Fruit fly (Drosophila melanogaster) whole organism, embryonic: ENCODE data around the gene CG42759.

Experiments used
- Aef1 ChIP-seq: fragments of 200-800 bp; sonication (Bioruptor generic); IDR thresholded peaks from 3 replicates; pipeline ENCODE4 v1.3.6; 2022; ENCODE audit warnings: missing biosample characterization, missing genetic modification characterization
- CG10431 ChIP-seq: fragments of 200-800 bp; sonication (Bioruptor generic); optimal IDR thresholded peaks from 3 replicates; lab custom pipeline; 2018; ENCODE audit warnings: missing biosample characterization, mild to moderate bottlenecking, missing genetic modification characterization
- CG10654 ChIP-seq: fragments of 200-800 bp; sonication (Bioruptor generic); optimal IDR thresholded peaks from 2 replicates; lab custom pipeline; 2016; ENCODE audit warnings: missing biosample characterization, missing genetic modification characterization
- CG12104 ChIP-seq: fragments of 200-800 bp; sonication (Bioruptor generic); optimal IDR thresholded peaks from 3 replicates; lab custom pipeline; 2016; ENCODE audit warnings: missing biosample characterization, missing genetic modification characterization
- CG12219 ChIP-seq: fragments of 200-800 bp; sonication (Bioruptor generic); optimal IDR thresholded peaks from 3 replicates; lab custom pipeline; 2018; ENCODE audit warnings: missing biosample characterization, mild to moderate bottlenecking, missing genetic modification characterization
- CG12942 ChIP-seq: fragments of 200-800 bp; sonication (Bioruptor generic); optimal IDR thresholded peaks from 3 replicates; lab custom pipeline; 2016; ENCODE audit warnings: missing biosample characterization, missing genetic modification characterization
- CG14667 ChIP-seq: fragments of 200-800 bp; sonication (Bioruptor generic); IDR thresholded peaks from 2 replicates; pipeline ENCODE4 v1.3.6; 2022; ENCODE audit warnings: missing biosample characterization, missing genetic modification characterization
- CG15696 ChIP-seq: fragments of 200-800 bp; sonication (Bioruptor generic); optimal IDR thresholded peaks from 2 replicates; lab custom pipeline; 2019; ENCODE audit warnings: missing biosample characterization, mild to moderate bottlenecking, missing genetic modification characterization, moderate library complexity
- CG1603 ChIP-seq: fragments of 200-800 bp; sonication (Bioruptor generic); optimal IDR thresholded peaks from 2 replicates; lab custom pipeline; 2019; ENCODE audit warnings: missing biosample characterization, mild to moderate bottlenecking, missing genetic modification characterization, moderate library complexity
- CG18262 ChIP-seq: fragments of 200-800 bp; optimal IDR thresholded peaks from 3 replicates; lab custom pipeline; 2019; ENCODE audit warnings: missing biosample characterization, mild to moderate bottlenecking, missing genetic modification characterization, moderate library complexity
- CG2120 ChIP-seq: fragments of 200-800 bp; sonication (Bioruptor generic); optimal IDR thresholded peaks from 3 replicates; lab custom pipeline; 2016; ENCODE audit warnings: missing biosample characterization, missing genetic modification characterization
- CG33213 ChIP-seq: fragments of 200-800 bp; sonication (Bioruptor generic); optimal IDR thresholded peaks from 3 replicates; lab custom pipeline; 2016; ENCODE audit warnings: missing biosample characterization, missing genetic modification characterization
- CG4404 ChIP-seq: fragments of 200-800 bp; sonication (Bioruptor generic); IDR thresholded peaks from 2 replicates; pipeline ENCODE4 v1.3.6; 2022; ENCODE audit warnings: missing biosample characterization, missing genetic modification characterization
- CG7556 ChIP-seq: fragments of 200-800 bp; sonication (Bioruptor generic); optimal IDR thresholded peaks from 2 replicates; lab custom pipeline; 2017; ENCODE audit warnings: missing biosample characterization, mild to moderate bottlenecking, missing genetic modification characterization
- CG8478 ChIP-seq: fragments of >200 bp; optimal IDR thresholded peaks from 2 replicates; lab custom pipeline; 2018
- CG8765 ChIP-seq: fragments of 200-800 bp; sonication (Bioruptor generic); IDR thresholded peaks from 2 replicates; pipeline ENCODE4 v1.3.6; 2022; ENCODE audit warnings: missing biosample characterization, missing genetic modification characterization
- CkIIα-i1 ChIP-seq: fragments of 200-800 bp; sonication (Bioruptor generic); IDR thresholded peaks from 2 replicates; pipeline ENCODE4 v1.3.6; 2022; ENCODE audit warnings: missing biosample characterization, missing genetic modification characterization
- D19A ChIP-seq: fragments of 200-800 bp; optimal IDR thresholded peaks from 3 replicates; lab custom pipeline; 2019; ENCODE audit warnings: missing biosample characterization, mild to moderate bottlenecking, missing genetic modification characterization, moderate library complexity
- Dad ChIP-seq: fragments of 200-800 bp; sonication (Bioruptor generic); optimal IDR thresholded peaks from 3 replicates; lab custom pipeline; 2016; ENCODE audit warnings: missing biosample characterization, missing genetic modification characterization
- Dek ChIP-seq: fragments of 200-800 bp; sonication (Bioruptor generic); optimal IDR thresholded peaks from 3 replicates; lab custom pipeline; 2019; ENCODE audit warnings: missing biosample characterization, mild to moderate bottlenecking, missing genetic modification characterization, moderate library complexity
- Dfd ChIP-seq, 2 experiments: fragments of >200 bp; optimal IDR thresholded peaks; 2 replicates each; lab custom pipeline; 2017; ENCODE audit warnings: missing biosample characterization in 2 of 2, missing genetic modification characterization in 2 of 2
- Dp ChIP-seq: fragments of 200-800 bp; sonication (Bioruptor generic); optimal IDR thresholded peaks from 2 replicates; lab custom pipeline; 2018; ENCODE audit warnings: missing biosample characterization, mild to moderate bottlenecking, missing genetic modification characterization, moderate library complexity
- Ets65A ChIP-seq: fragments of 200-800 bp; sonication (Bioruptor generic); peaks from one replicate; lab custom pipeline; 2016; ENCODE audit warnings: missing biosample characterization, missing genetic modification characterization
- Fer3 ChIP-seq: fragments of 200-800 bp; sonication (Bioruptor generic); optimal IDR thresholded peaks from 2 replicates; lab custom pipeline; 2018; ENCODE audit warnings: missing biosample characterization, mild to moderate bottlenecking, missing genetic modification characterization, moderate library complexity
- Lhr ChIP-seq: fragments of 200-800 bp; sonication (Bioruptor generic); optimal IDR thresholded peaks from 3 replicates; lab custom pipeline; 2017; ENCODE audit warnings: mild to moderate bottlenecking, missing biosample characterization, missing genetic modification reagents, missing genetic modification characterization
- Meics ChIP-seq: fragments of 200-800 bp; sonication (Bioruptor generic); optimal IDR thresholded peaks from 2 replicates; lab custom pipeline; 2017; ENCODE audit warnings: missing biosample characterization, mild to moderate bottlenecking, missing genetic modification characterization
- Mrtf ChIP-seq: fragments of 200-800 bp; sonication (Bioruptor generic); IDR thresholded peaks from 3 replicates; pipeline ENCODE4 v1.3.6; 2022; ENCODE audit warnings: missing biosample characterization, missing genetic modification characterization
- Optix ChIP-seq: fragments of 200-800 bp; sonication (Bioruptor generic); IDR thresholded peaks from 3 replicates; pipeline ENCODE4 v1.3.6; 2022; ENCODE audit warnings: missing biosample characterization, missing genetic modification characterization
- Ravus ChIP-seq: fragments of 200-800 bp; sonication (Bioruptor generic); IDR thresholded peaks from 2 replicates; pipeline ENCODE4 v1.3.6; 2022; ENCODE audit warnings: missing biosample characterization, missing genetic modification characterization
- Stat92E ChIP-seq, 3 experiments: fragments of >200 bp in 2 of 3; fragments of 200-800 bp in 1 of 3; sonication (Bioruptor generic) in 1 of 3; optimal IDR thresholded peaks; 2 replicates each; lab custom pipeline; 2017 to 2019; ENCODE audit warnings: missing biosample characterization in 3 of 3, missing genetic modification characterization in 3 of 3, mild to moderate bottlenecking in 1 of 3, moderate library complexity in 1 of 3
- Xrp1 ChIP-seq: fragments of 200-800 bp; sonication (Bioruptor generic); IDR thresholded peaks from 2 replicates; pipeline ENCODE4 v1.3.6; 2022; ENCODE audit warnings: missing biosample characterization, missing genetic modification characterization
- YL-1 ChIP-seq: fragments of 200-800 bp; sonication (Bioruptor generic); optimal IDR thresholded peaks from 3 replicates; lab custom pipeline; 2017; ENCODE audit warnings: missing biosample characterization, mild to moderate bottlenecking, missing genetic modification characterization
- crp ChIP-seq, 2 experiments: fragments of 200-800 bp; sonication (Bioruptor generic); optimal IDR thresholded peaks; 2 replicates in 1 of 2; 3 replicates in 1 of 2; lab custom pipeline; 2017; ENCODE audit warnings: missing biosample characterization in 2 of 2, missing genetic modification characterization in 2 of 2, mild to moderate bottlenecking in 1 of 2, moderate library complexity in 1 of 2
- dan ChIP-seq: fragments of 200-800 bp; sonication (Bioruptor generic); IDR thresholded peaks from 2 replicates; pipeline ENCODE4 v1.3.6; 2022; ENCODE audit warnings: missing biosample characterization, missing genetic modification characterization
- disco-r ChIP-seq: fragments of 200-800 bp; sonication (Bioruptor generic); optimal IDR thresholded peaks from 2 replicates; lab custom pipeline; 2016; ENCODE audit warnings: missing biosample characterization, missing genetic modification characterization
- fd102C ChIP-seq: fragments of 200-800 bp; sonication (Bioruptor generic); optimal IDR thresholded peaks from 2 replicates; lab custom pipeline; 2018; ENCODE audit warnings: missing biosample characterization, mild to moderate bottlenecking, missing genetic modification characterization, moderate library complexity
- hkb ChIP-seq, 2 experiments: fragments of 200-800 bp in 1 of 2; fragments of >200 bp in 1 of 2; sonication (Bioruptor generic) in 1 of 2; IDR thresholded peaks in 1 of 2; optimal IDR thresholded peaks in 1 of 2; 2 replicates each; pipeline versions ENCODE4 v1.3.6 to Lab custom; 2017 to 2022; ENCODE audit warnings: missing biosample characterization in 1 of 2, missing genetic modification characterization in 1 of 2
- lov ChIP-seq, 2 experiments: fragments of 200-800 bp in 1 of 2; fragments of >200 bp in 1 of 2; sonication (Bioruptor generic) in 1 of 2; IDR thresholded peaks in 1 of 2; optimal IDR thresholded peaks in 1 of 2; 2 replicates in 1 of 2; 3 replicates in 1 of 2; pipeline versions ENCODE4 v1.3.6 to Lab custom; 2017 to 2022; ENCODE audit warnings: missing biosample characterization in 1 of 2, missing genetic modification characterization in 1 of 2
- nmo ChIP-seq: fragments of 200-800 bp; sonication (Bioruptor generic); optimal IDR thresholded peaks from 2 replicates; lab custom pipeline; 2018; ENCODE audit warnings: missing biosample characterization, mild to moderate bottlenecking, missing genetic modification characterization, moderate library complexity
- otp ChIP-seq: fragments of 200-800 bp; sonication (Bioruptor generic); IDR thresholded peaks from 3 replicates; pipeline ENCODE4, ENCODE4 v1.3.6; 2022; ENCODE audit warnings: missing biosample characterization, missing genetic modification characterization
- peb ChIP-seq: fragments of 200-800 bp; sonication (Bioruptor generic); IDR thresholded peaks from 2 replicates; pipeline ENCODE4 v1.3.6; 2022; ENCODE audit warnings: missing biosample characterization, missing genetic modification characterization
- pita ChIP-seq: fragments of 200-800 bp; sonication (Bioruptor generic); optimal IDR thresholded peaks from 2 replicates; lab custom pipeline; 2017; ENCODE audit warnings: missing biosample characterization, mild to moderate bottlenecking, missing genetic modification characterization
- pros ChIP-seq: fragments of 200-800 bp; sonication (Bioruptor generic); optimal IDR thresholded peaks from 3 replicates; lab custom pipeline; 2019; ENCODE audit warnings: missing biosample characterization, mild to moderate bottlenecking, missing genetic modification characterization, moderate library complexity
- row ChIP-seq: fragments of 200-800 bp; sonication (Bioruptor generic); IDR thresholded peaks from 3 replicates; pipeline ENCODE4 v1.3.6; 2022; ENCODE audit warnings: missing biosample characterization, missing genetic modification characterization
- salm ChIP-seq: fragments of 200-800 bp; sonication (Bioruptor generic); optimal IDR thresholded peaks from 2 replicates; lab custom pipeline; 2018; ENCODE audit warnings: missing biosample characterization, mild to moderate bottlenecking, missing genetic modification characterization
- scrt ChIP-seq: fragments of 200-800 bp; sonication (Bioruptor generic); optimal IDR thresholded peaks from 2 replicates; lab custom pipeline; 2018; ENCODE audit warnings: missing biosample characterization, mild to moderate bottlenecking, missing genetic modification characterization, moderate library complexity
- sens ChIP-seq: fragments of 200-800 bp; sonication (Bioruptor generic); peaks from one replicate; lab custom pipeline; 2016; ENCODE audit warnings: missing biosample characterization, missing genetic modification characterization
- stwl ChIP-seq: fragments of 200-800 bp; sonication (Bioruptor generic); optimal IDR thresholded peaks from 3 replicates; lab custom pipeline; 2018; ENCODE audit warnings: missing biosample characterization, mild to moderate bottlenecking, missing genetic modification characterization, moderate library complexity
- tgo ChIP-seq: fragments of 200-800 bp; sonication (Bioruptor generic); IDR thresholded peaks from 3 replicates; pipeline ENCODE4 v1.3.6; 2022; ENCODE audit warnings: missing biosample characterization, missing genetic modification characterization
- tx ChIP-seq: fragments of 200-800 bp; sonication (Bioruptor generic); optimal IDR thresholded peaks from 2 replicates; lab custom pipeline; 2016; ENCODE audit warnings: missing biosample characterization, missing genetic modification characterization

Gene CG42759

dm6 chr3R:10169124-10169766, 26.4 kb downstream of the CG42759 start (continued):
- TF ChIP-seq salm (no peak), Dfd (GFP tag; optimal IDR thresholded peaks at IDR 0.05; lab: Kevin White, UChicago) (no peak), CG8478 (lab: Kevin White, UChicago) (no peak), YL-1 (GFP tag; lab: Kevin White, UChicago) (no peak), CG12104 (GFP tag; lab: Kevin White, UChicago) (no peak), pros (GFP tag; lab: Kevin White, UChicago) (no peak), Aef1 (GFP tag; lab: Robert Waterston, UW) (no peak), D19A (tag; lab: Kevin White, UChicago) (no peak), Ravus (GFP tag; lab: Robert Waterston, UW) (no peak), CG14667 (GFP tag; lab: Robert Waterston, UW) (no peak), Optix (no peak), CG4404 (GFP tag; lab: Robert Waterston, UW) (no peak), Dad (GFP tag; lab: Kevin White, UChicago) (no peak), Fer3 (tag; lab: Kevin White, UChicago) (no peak), otp (peak; percentile 34; the same call in 1 of the 3 replicates), Lhr (no peak), CG12219 (GFP tag; lab: Kevin White, UChicago) (no peak), Ets65A (GFP tag; lab: Kevin White, UChicago) (no peak), Dp (GFP tag; lab: Kevin White, UChicago) (no peak), pita (GFP tag; lab: Kevin White, UChicago) (no peak), Mrtf (GFP tag; lab: Robert Waterston, UW) (no peak), scrt (no peak), CG8765 (GFP tag; lab: Robert Waterston, UW) (no peak), fd102C (GFP tag; lab: Kevin White, UChicago) (peak; percentile 32), stwl (tag; lab: Kevin White, UChicago) (no peak), CG18262 (tag; lab: Kevin White, UChicago) (no peak), CG12942 (no peak), CG10431 (GFP tag; lab: Kevin White, UChicago) (no peak), CG15696 (tag; lab: Kevin White, UChicago) (peak; percentile 6), CkIIα-i1 (GFP tag; lab: Robert Waterston, UW) (no peak), CG7556 (no peak), CG1603 (tag; lab: Kevin White, UChicago) (peak; percentile 25), peb (no peak), nmo (GFP tag; lab: Kevin White, UChicago) (no peak), sens (GFP tag; lab: Kevin White, UChicago) (peak; percentile 85), crp (GFP tag; optimal IDR thresholded peaks at IDR 0.05; lab: Kevin White, UChicago) (no peak), row (GFP tag; lab: Robert Waterston, UW) (no peak), dan (GFP tag; lab: Robert Waterston, UW) (no peak), tgo (GFP tag; lab: Robert Waterston, UW) (no peak), Meics (GFP tag; lab: Kevin White, UChicago) (no peak), Xrp1 (GFP tag; lab: Robert Waterston, UW) (0 out of 2 replicates have a peak, but pooled peaks have one; percentile 10), tx (GFP tag; lab: Kevin White, UChicago) (no peak), Dek (tag; lab: Kevin White, UChicago) (no peak), lov (optimal IDR thresholded peaks at IDR 0.05; lab: Kevin White, UChicago) (no peak), lov (GFP tag; IDR thresholded peaks at IDR 0.05; lab: Robert Waterston, UW) (no peak), CG10654 (GFP tag; lab: Kevin White, UChicago) (no peak), disco-r (no peak), hkb (optimal IDR thresholded peaks at IDR 0.05; lab: Kevin White, UChicago) (no peak), hkb (GFP tag; IDR thresholded peaks at IDR 0.05; lab: Robert Waterston, UW) (no peak), CG33213 (GFP tag; lab: Kevin White, UChicago) (no peak), CG2120 (no peak), Stat92E (GFP tag; optimal IDR thresholded peaks at IDR 0.05; lab: Kevin White, UChicago) (no peak)
